Fruit fly (Drosophila melanogaster) whole organism, wandering third instar larva: ENCODE data around the gene SP555.

Experiments used
- Abd-B ChIP-seq: fragments of >200 bp; optimal IDR thresholded peaks from 2 replicates; lab custom pipeline; 2017; ENCODE audit warnings: missing biosample characterization, missing genetic modification characterization
- CG32264 ChIP-seq: fragments of 200-800 bp; sonication (Bioruptor generic); optimal IDR thresholded peaks from 2 replicates; lab custom pipeline; 2016; ENCODE audit warnings: missing biosample characterization, missing genetic modification characterization
- CG9705 ChIP-seq: fragments of 200-800 bp; sonication (Bioruptor generic); optimal IDR thresholded peaks from 2 replicates; lab custom pipeline; 2018; ENCODE audit warnings: missing biosample characterization, mild to moderate bottlenecking, missing genetic modification characterization
- Dfd ChIP-seq: fragments of >200 bp; optimal IDR thresholded peaks from 2 replicates; lab custom pipeline; 2017; ENCODE audit warnings: missing biosample characterization, missing genetic modification characterization
- Dif ChIP-seq: fragments of 200-275, 200-300 bp; sonication (Bioruptor generic); optimal IDR thresholded peaks from 2 replicates; lab custom pipeline; 2018; ENCODE audit warnings: missing biosample characterization, missing genetic modification characterization; ENCODE audit not compliant: partially characterized antibody
- GATAd ChIP-seq: sonication (Bioruptor generic); optimal IDR thresholded peaks from 2 replicates; lab custom pipeline; 2016; ENCODE audit warnings: missing biosample characterization, missing genetic modification characterization
- HLH106 ChIP-seq: fragments of 200-800 bp; optimal IDR thresholded peaks from 3 replicates; lab custom pipeline; 2019; ENCODE audit warnings: missing biosample characterization, mild to moderate bottlenecking, missing genetic modification characterization, moderate library complexity
- Hnf4 ChIP-seq: fragments of 200-800 bp; sonication (Bioruptor generic); optimal IDR thresholded peaks from 2 replicates; lab custom pipeline; 2016; ENCODE audit warnings: missing biosample characterization, mild to moderate bottlenecking, missing genetic modification characterization
- Hr78 ChIP-seq: fragments of >200 bp; optimal IDR thresholded peaks from 2 replicates; lab custom pipeline; 2017; ENCODE audit warnings: missing biosample characterization, missing genetic modification characterization
- Hr83 ChIP-seq: fragments of 200-300 bp; sonication (Bioruptor generic); optimal IDR thresholded peaks from 2 replicates; lab custom pipeline; 2016; ENCODE audit warnings: missing biosample characterization, mild to moderate bottlenecking, missing genetic modification characterization, moderate library complexity; ENCODE audit not compliant: poor library complexity, severe bottlenecking
- Jra ChIP-seq: sonication (Bioruptor generic); optimal IDR thresholded peaks from 2 replicates; lab custom pipeline; 2016; ENCODE audit warnings: missing biosample characterization, missing genetic modification characterization
- Mio ChIP-seq: sonication (Bioruptor generic); optimal IDR thresholded peaks from 2 replicates; lab custom pipeline; 2016; ENCODE audit warnings: missing biosample characterization, missing genetic modification characterization
- Myc ChIP-seq: fragments of >200 bp; optimal IDR thresholded peaks from 2 replicates; lab custom pipeline; 2017
- N ChIP-seq: fragments of >200 bp; optimal IDR thresholded peaks from 2 replicates; lab custom pipeline; 2018; ENCODE audit warnings: missing biosample characterization, missing external identifiers, missing genetic modification characterization
- OdsH ChIP-seq: fragments of 200-800 bp; sonication (Bioruptor generic); optimal IDR thresholded peaks from 2 replicates; lab custom pipeline; 2016; ENCODE audit warnings: missing biosample characterization, mild to moderate bottlenecking, missing genetic modification characterization
- Sp1 ChIP-seq: fragments of 200-800 bp; sonication (Bioruptor generic); optimal IDR thresholded peaks from 3 replicates; lab custom pipeline; 2019; ENCODE audit warnings: missing biosample characterization, mild to moderate bottlenecking, missing genetic modification characterization, moderate library complexity
- Vsx2 ChIP-seq: fragments of 200-300, 225-300 bp; sonication (Bioruptor generic); optimal IDR thresholded peaks from 2 replicates; lab custom pipeline; 2018; ENCODE audit warnings: missing biosample characterization, missing genetic modification characterization; ENCODE audit not compliant: partially characterized antibody
- br ChIP-seq: fragments of 200-800 bp; sonication (Bioruptor generic); optimal IDR thresholded peaks from 2 replicates; lab custom pipeline; 2016; ENCODE audit warnings: missing biosample characterization, missing genetic modification characterization
- brk ChIP-seq: fragments of 200-800 bp; sonication (Bioruptor generic); optimal IDR thresholded peaks from 2 replicates; lab custom pipeline; 2016; ENCODE audit warnings: missing biosample characterization, mild to moderate bottlenecking, missing genetic modification characterization
- dl ChIP-seq, 2 experiments: fragments of 175-275, 200-275 bp in 1 of 2; fragments of 200-275 bp in 1 of 2; sonication (Bioruptor generic); optimal IDR thresholded peaks; lab custom pipeline; 2018; ENCODE audit warnings: mild to moderate bottlenecking in 2 of 2, missing biosample characterization in 2 of 2, missing genetic modification characterization in 2 of 2, moderate library complexity in 2 of 2; ENCODE audit not compliant: partially characterized antibody in 2 of 2, insufficient read depth in 1 of 2
- dmrt93B ChIP-seq: fragments of 200-800 bp; sonication (Bioruptor generic); optimal IDR thresholded peaks from 2 replicates; lab custom pipeline; 2018; ENCODE audit warnings: missing biosample characterization, mild to moderate bottlenecking, missing genetic modification characterization
- dsf ChIP-seq: sonication (Bioruptor generic); optimal IDR thresholded peaks from 2 replicates; lab custom pipeline; 2016; ENCODE audit warnings: missing biosample characterization, missing genetic modification characterization, borderline replicate concordance
- ey ChIP-seq: fragments of 200-800 bp; sonication (Bioruptor generic); optimal IDR thresholded peaks from 2 replicates; lab custom pipeline; 2016; ENCODE audit warnings: missing biosample characterization, missing genetic modification characterization
- foxo ChIP-seq, 2 experiments: fragments of 200-800 bp; sonication (Bioruptor generic); optimal IDR thresholded peaks; 2 replicates in 1 of 2; 3 replicates in 1 of 2; lab custom pipeline; 2016 to 2017; ENCODE audit warnings: missing biosample characterization in 2 of 2, missing genetic modification characterization in 2 of 2
- fru ChIP-seq: fragments of 200-800 bp; sonication (Bioruptor generic); optimal IDR thresholded peaks from 3 replicates; lab custom pipeline; 2016; ENCODE audit warnings: missing biosample characterization, mild to moderate bottlenecking, missing genetic modification characterization
- h ChIP-seq: fragments of 200-800 bp; sonication (Bioruptor generic); optimal IDR thresholded peaks from 3 replicates; lab custom pipeline; 2016; ENCODE audit warnings: missing biosample characterization, mild to moderate bottlenecking, missing genetic modification characterization
- jim ChIP-seq: fragments of 175-275, 200-325 bp; sonication (Bioruptor generic); optimal IDR thresholded peaks from 2 replicates; lab custom pipeline; 2016; ENCODE audit warnings: missing biosample characterization, mild to moderate bottlenecking, missing genetic modification characterization
- lola ChIP-seq: fragments of >200 bp; optimal IDR thresholded peaks from 2 replicates; lab custom pipeline; 2017; ENCODE audit warnings: missing biosample characterization, missing genetic modification characterization
- pan ChIP-seq: fragments of >200 bp; optimal IDR thresholded peaks from 2 replicates; lab custom pipeline; 2017
- psq ChIP-seq: fragments of 200-800 bp; sonication (Bioruptor generic); optimal IDR thresholded peaks from 3 replicates; lab custom pipeline; 2017; ENCODE audit warnings: missing biosample characterization, mild to moderate bottlenecking, missing genetic modification characterization, moderate library complexity
- rgr ChIP-seq: fragments of 200-800 bp; sonication (Bioruptor generic); optimal IDR thresholded peaks from 3 replicates; lab custom pipeline; 2016; ENCODE audit warnings: missing biosample characterization, mild to moderate bottlenecking, missing genetic modification characterization
- sage ChIP-seq: fragments of 200-800 bp; sonication (Bioruptor generic); optimal IDR thresholded peaks from 2 replicates; lab custom pipeline; 2016; ENCODE audit warnings: missing biosample characterization, mild to moderate bottlenecking, missing genetic modification characterization
- sv ChIP-seq: fragments of 200-800 bp; sonication (Bioruptor generic); optimal IDR thresholded peaks from 3 replicates; lab custom pipeline; 2016; ENCODE audit warnings: missing biosample characterization, missing genetic modification characterization
- tai ChIP-seq: sonication (Bioruptor generic); optimal IDR thresholded peaks from 2 replicates; lab custom pipeline; 2016; ENCODE audit warnings: missing biosample characterization, missing genetic modification characterization
- usp ChIP-seq: fragments of >200 bp; optimal IDR thresholded peaks from 2 replicates; lab custom pipeline; 2017; ENCODE audit warnings: missing biosample characterization, missing genetic modification characterization
- woc ChIP-seq: sonication (Bioruptor generic); optimal IDR thresholded peaks from 2 replicates; lab custom pipeline; 2016; ENCODE audit warnings: missing biosample characterization, mild to moderate bottlenecking, missing genetic modification characterization

SP555 gene

dm6 chr2L:5080225-5080867 lies 42.8 kb downstream of the SP555 start:
- no peak for TF ChIP-seq HLH106 (tag; lab: Kevin White, UChicago)
- no peak for TF ChIP-seq N (GFP tag; lab: Kevin White, UChicago)
- TF ChIP-seq Jra (GFP tag; lab: Kevin White, UChicago), result no peak
- no peak for TF ChIP-seq jim (GFP tag; lab: Kevin White, UChicago)
- TF ChIP-seq Vsx2 (GFP tag; lab: Kevin White, UChicago), result no peak
- no peak for TF ChIP-seq Hr78 (GFP tag; lab: Kevin White, UChicago)
- no peak for TF ChIP-seq brk (GFP tag; lab: Kevin White, UChicago)
- no peak for TF ChIP-seq GATAd (GFP tag; lab: Kevin White, UChicago)
- no peak for TF ChIP-seq sage (GFP tag; lab: Kevin White, UChicago)
- TF ChIP-seq, all 38 proteins: peak for 0

dm6 chr2L:5084586-5085257 lies 47.2 kb downstream of the SP555 start:
- TF ChIP-seq lola (GFP tag; lab: Kevin White, UChicago) (no peak), GATAd (GFP tag; lab: Kevin White, UChicago) (peak; percentile 6), Sp1 (peak; percentile 30), foxo (GFP tag; optimal IDR thresholded peaks at IDR 0.05; lab: Kevin White, UChicago) (peak in 1 of 2 experiments; percentile 56), Hnf4 (GFP tag; lab: Kevin White, UChicago) (peak; percentile 44), woc (GFP tag; lab: Kevin White, UChicago) (peak; percentile 16), Jra (GFP tag; lab: Kevin White, UChicago) (peak; percentile 48), OdsH (GFP tag; lab: Kevin White, UChicago) (peak; percentile 63), psq (peak; percentile 28), dl (GFP tag; optimal IDR thresholded peaks at IDR 0.05; lab: Kevin White, UChicago; ENCODE audit: insufficient read depth in 1 of 2, partially characterized antibody in 2 of 2) (no peak), br (peak; percentile 64), N (GFP tag; lab: Kevin White, UChicago) (no peak), rgr (peak; percentile 25), jim (GFP tag; lab: Kevin White, UChicago) (no peak), HLH106 (tag; lab: Kevin White, UChicago) (peak; percentile 52), CG32264 (GFP tag; lab: Kevin White, UChicago) (no peak), Vsx2 (GFP tag; lab: Kevin White, UChicago) (no peak), tai (GFP tag; lab: Kevin White, UChicago) (peak; percentile 57), dmrt93B (no peak), Hr83 (no peak), ey (GFP tag; lab: Kevin White, UChicago) (peak; percentile 78), Abd-B (no peak), brk (GFP tag; lab: Kevin White, UChicago) (no peak), h (GFP tag; lab: Kevin White, UChicago) (peak; percentile 51), sv (GFP tag; lab: Kevin White, UChicago) (no peak), Mio (GFP tag; lab: Kevin White, UChicago) (no peak), dsf (peak; percentile 5), Myc (no peak), CG9705 (GFP tag; lab: Kevin White, UChicago) (no peak), fru (GFP tag; lab: Kevin White, UChicago) (peak; percentile 71), Dfd (GFP tag; lab: Kevin White, UChicago) (no peak)

- TF ChIP-seq usp (GFP tag; lab: Kevin White, UChicago) (no peak), Vsx2 (GFP tag; lab: Kevin White, UChicago) (no peak), pan (lab: Kevin White, UChicago) (no peak), tai (GFP tag; lab: Kevin White, UChicago) (no peak), brk (GFP tag; lab: Kevin White, UChicago) (no peak), dmrt93B (no peak), br (no peak), Sp1 (peak; percentile 10), OdsH (GFP tag; lab: Kevin White, UChicago) (no peak), psq (peak; percentile 42), HLH106 (tag; lab: Kevin White, UChicago) (peak; percentile 25), rgr (peak; percentile 32), Hr83 (no peak), foxo (GFP tag; optimal IDR thresholded peaks at IDR 0.05; lab: Kevin White, UChicago) (peak in 1 of 2 experiments; percentile 44), woc (GFP tag; lab: Kevin White, UChicago) (no peak), h (GFP tag; lab: Kevin White, UChicago) (peak; percentile 35), Mio (GFP tag; lab: Kevin White, UChicago) (no peak), fru (GFP tag; lab: Kevin White, UChicago) (peak; percentile 29), Dif (no peak), Hnf4 (GFP tag; lab: Kevin White, UChicago) (peak; percentile 39), ey (GFP tag; lab: Kevin White, UChicago) (no peak)
These were observed 48.1 kb downstream of the SP555 start for dm6 chr2L:5085561-5085960.
